Fruit fly (Drosophila melanogaster) whole organism, wandering third instar larva: ENCODE measurements around the gene nab.

Experiments used
- Abd-B ChIP-seq: fragments of >200 bp; optimal IDR thresholded peaks from 2 replicates; lab custom pipeline; 2017; ENCODE audit warnings: missing biosample characterization, missing genetic modification characterization
- CG32264 ChIP-seq: fragments of 200-800 bp; sonication (Bioruptor generic); optimal IDR thresholded peaks from 2 replicates; lab custom pipeline; 2016; ENCODE audit warnings: missing biosample characterization, missing genetic modification characterization
- CG9705 ChIP-seq: fragments of 200-800 bp; sonication (Bioruptor generic); optimal IDR thresholded peaks from 2 replicates; lab custom pipeline; 2018; ENCODE audit warnings: missing biosample characterization, mild to moderate bottlenecking, missing genetic modification characterization
- CrebA ChIP-seq: fragments of 200-800 bp; sonication (Bioruptor generic); optimal IDR thresholded peaks from 2 replicates; lab custom pipeline; 2016; ENCODE audit warnings: missing biosample characterization, mild to moderate bottlenecking, missing genetic modification characterization, borderline replicate concordance
- Dfd ChIP-seq: fragments of >200 bp; optimal IDR thresholded peaks from 2 replicates; lab custom pipeline; 2017; ENCODE audit warnings: missing biosample characterization, missing genetic modification characterization
- GATAd ChIP-seq: sonication (Bioruptor generic); optimal IDR thresholded peaks from 2 replicates; lab custom pipeline; 2016; ENCODE audit warnings: missing biosample characterization, missing genetic modification characterization
- HLH106 ChIP-seq: fragments of 200-800 bp; optimal IDR thresholded peaks from 3 replicates; lab custom pipeline; 2019; ENCODE audit warnings: missing biosample characterization, mild to moderate bottlenecking, missing genetic modification characterization, moderate library complexity
- Hnf4 ChIP-seq: fragments of 200-800 bp; sonication (Bioruptor generic); optimal IDR thresholded peaks from 2 replicates; lab custom pipeline; 2016; ENCODE audit warnings: missing biosample characterization, mild to moderate bottlenecking, missing genetic modification characterization
- Hr78 ChIP-seq: fragments of >200 bp; optimal IDR thresholded peaks from 2 replicates; lab custom pipeline; 2017; ENCODE audit warnings: missing biosample characterization, missing genetic modification characterization
- Hr83 ChIP-seq: fragments of 200-300 bp; sonication (Bioruptor generic); optimal IDR thresholded peaks from 2 replicates; lab custom pipeline; 2016; ENCODE audit warnings: missing biosample characterization, mild to moderate bottlenecking, missing genetic modification characterization, moderate library complexity; ENCODE audit not compliant: poor library complexity, severe bottlenecking
- Jra ChIP-seq: sonication (Bioruptor generic); optimal IDR thresholded peaks from 2 replicates; lab custom pipeline; 2016; ENCODE audit warnings: missing biosample characterization, missing genetic modification characterization
- Mio ChIP-seq: sonication (Bioruptor generic); optimal IDR thresholded peaks from 2 replicates; lab custom pipeline; 2016; ENCODE audit warnings: missing biosample characterization, missing genetic modification characterization
- Myc ChIP-seq: fragments of >200 bp; optimal IDR thresholded peaks from 2 replicates; lab custom pipeline; 2017
- N ChIP-seq: fragments of >200 bp; optimal IDR thresholded peaks from 2 replicates; lab custom pipeline; 2018; ENCODE audit warnings: missing biosample characterization, missing external identifiers, missing genetic modification characterization
- OdsH ChIP-seq: fragments of 200-800 bp; sonication (Bioruptor generic); optimal IDR thresholded peaks from 2 replicates; lab custom pipeline; 2016; ENCODE audit warnings: missing biosample characterization, mild to moderate bottlenecking, missing genetic modification characterization
- Rel ChIP-seq, 2 experiments: fragments of 200-800 bp; sonication (Bioruptor generic) in 1 of 2; optimal IDR thresholded peaks; 2 replicates in 1 of 2; 3 replicates in 1 of 2; lab custom pipeline; 2016 to 2019; ENCODE audit warnings: mild to moderate bottlenecking in 2 of 2, missing biosample characterization in 2 of 2, missing genetic modification characterization in 2 of 2, moderate library complexity in 1 of 2
- Sp1 ChIP-seq: fragments of 200-800 bp; sonication (Bioruptor generic); optimal IDR thresholded peaks from 3 replicates; lab custom pipeline; 2019; ENCODE audit warnings: missing biosample characterization, mild to moderate bottlenecking, missing genetic modification characterization, moderate library complexity
- Vsx2 ChIP-seq: fragments of 200-300, 225-300 bp; sonication (Bioruptor generic); optimal IDR thresholded peaks from 2 replicates; lab custom pipeline; 2018; ENCODE audit warnings: missing biosample characterization, missing genetic modification characterization; ENCODE audit not compliant: partially characterized antibody
- br ChIP-seq: fragments of 200-800 bp; sonication (Bioruptor generic); optimal IDR thresholded peaks from 2 replicates; lab custom pipeline; 2016; ENCODE audit warnings: missing biosample characterization, missing genetic modification characterization
- brk ChIP-seq: fragments of 200-800 bp; sonication (Bioruptor generic); optimal IDR thresholded peaks from 2 replicates; lab custom pipeline; 2016; ENCODE audit warnings: missing biosample characterization, mild to moderate bottlenecking, missing genetic modification characterization
- dl ChIP-seq, 2 experiments: fragments of 175-275, 200-275 bp in 1 of 2; fragments of 200-275 bp in 1 of 2; sonication (Bioruptor generic); optimal IDR thresholded peaks; lab custom pipeline; 2018; ENCODE audit warnings: mild to moderate bottlenecking in 2 of 2, missing biosample characterization in 2 of 2, missing genetic modification characterization in 2 of 2, moderate library complexity in 2 of 2; ENCODE audit not compliant: partially characterized antibody in 2 of 2, insufficient read depth in 1 of 2
- dmrt93B ChIP-seq: fragments of 200-800 bp; sonication (Bioruptor generic); optimal IDR thresholded peaks from 2 replicates; lab custom pipeline; 2018; ENCODE audit warnings: missing biosample characterization, mild to moderate bottlenecking, missing genetic modification characterization
- dsf ChIP-seq: sonication (Bioruptor generic); optimal IDR thresholded peaks from 2 replicates; lab custom pipeline; 2016; ENCODE audit warnings: missing biosample characterization, missing genetic modification characterization, borderline replicate concordance
- ey ChIP-seq: fragments of 200-800 bp; sonication (Bioruptor generic); optimal IDR thresholded peaks from 2 replicates; lab custom pipeline; 2016; ENCODE audit warnings: missing biosample characterization, missing genetic modification characterization
- foxo ChIP-seq, 2 experiments: fragments of 200-800 bp; sonication (Bioruptor generic); optimal IDR thresholded peaks; 2 replicates in 1 of 2; 3 replicates in 1 of 2; lab custom pipeline; 2016 to 2017; ENCODE audit warnings: missing biosample characterization in 2 of 2, missing genetic modification characterization in 2 of 2
- fru ChIP-seq: fragments of 200-800 bp; sonication (Bioruptor generic); optimal IDR thresholded peaks from 3 replicates; lab custom pipeline; 2016; ENCODE audit warnings: missing biosample characterization, mild to moderate bottlenecking, missing genetic modification characterization
- h ChIP-seq: fragments of 200-800 bp; sonication (Bioruptor generic); optimal IDR thresholded peaks from 3 replicates; lab custom pipeline; 2016; ENCODE audit warnings: missing biosample characterization, mild to moderate bottlenecking, missing genetic modification characterization
- jim ChIP-seq: fragments of 175-275, 200-325 bp; sonication (Bioruptor generic); optimal IDR thresholded peaks from 2 replicates; lab custom pipeline; 2016; ENCODE audit warnings: missing biosample characterization, mild to moderate bottlenecking, missing genetic modification characterization
- lola ChIP-seq: fragments of >200 bp; optimal IDR thresholded peaks from 2 replicates; lab custom pipeline; 2017; ENCODE audit warnings: missing biosample characterization, missing genetic modification characterization
- pan ChIP-seq: fragments of >200 bp; optimal IDR thresholded peaks from 2 replicates; lab custom pipeline; 2017
- psq ChIP-seq: fragments of 200-800 bp; sonication (Bioruptor generic); optimal IDR thresholded peaks from 3 replicates; lab custom pipeline; 2017; ENCODE audit warnings: missing biosample characterization, mild to moderate bottlenecking, missing genetic modification characterization, moderate library complexity
- rgr ChIP-seq: fragments of 200-800 bp; sonication (Bioruptor generic); optimal IDR thresholded peaks from 3 replicates; lab custom pipeline; 2016; ENCODE audit warnings: missing biosample characterization, mild to moderate bottlenecking, missing genetic modification characterization
- sage ChIP-seq: fragments of 200-800 bp; sonication (Bioruptor generic); optimal IDR thresholded peaks from 2 replicates; lab custom pipeline; 2016; ENCODE audit warnings: missing biosample characterization, mild to moderate bottlenecking, missing genetic modification characterization
- sv ChIP-seq: fragments of 200-800 bp; sonication (Bioruptor generic); optimal IDR thresholded peaks from 3 replicates; lab custom pipeline; 2016; ENCODE audit warnings: missing biosample characterization, missing genetic modification characterization
- tai ChIP-seq: sonication (Bioruptor generic); optimal IDR thresholded peaks from 2 replicates; lab custom pipeline; 2016; ENCODE audit warnings: missing biosample characterization, missing genetic modification characterization
- usp ChIP-seq: fragments of >200 bp; optimal IDR thresholded peaks from 2 replicates; lab custom pipeline; 2017; ENCODE audit warnings: missing biosample characterization, missing genetic modification characterization
- woc ChIP-seq: sonication (Bioruptor generic); optimal IDR thresholded peaks from 2 replicates; lab custom pipeline; 2016; ENCODE audit warnings: missing biosample characterization, mild to moderate bottlenecking, missing genetic modification characterization

The nab gene

dm6 chr3L:4185259-4185658, 24.5 kb upstream of the nab start:
- TF ChIP-seq usp (GFP tag; lab: Kevin White, UChicago) = no peak
- TF ChIP-seq CG9705 (GFP tag; lab: Kevin White, UChicago) = no peak
- TF ChIP-seq foxo (GFP tag; optimal IDR thresholded peaks at IDR 0.05; lab: Kevin White, UChicago) = no peak
- no peak for TF ChIP-seq Jra
- no peak for TF ChIP-seq rgr
- TF ChIP-seq psq (GFP tag; lab: Kevin White, UChicago) = no peak

- TF ChIP-seq h (GFP tag; lab: Kevin White, UChicago) (no peak), jim (GFP tag; lab: Kevin White, UChicago) (no peak)
These were observed 23.8 kb upstream of the nab start, which contains the start of gene Teh3 for dm6 chr3L:4184563-4184962. TSS of gene Teh3 (minus strand) at chr3L:4184663.

- TF ChIP-seq Hr78 (no peak), Abd-B (no peak), woc (GFP tag; lab: Kevin White, UChicago) (no peak), Rel (GFP tag; optimal IDR thresholded peaks at IDR 0.05; lab: Kevin White, UChicago) (no peak), Rel (tag; optimal IDR thresholded peaks at IDR 0.05; lab: Kevin White, UChicago) (no peak), tai (GFP tag; lab: Kevin White, UChicago) (no peak), psq (GFP tag; lab: Kevin White, UChicago) (no peak), sv (GFP tag; lab: Kevin White, UChicago) (no peak), Jra (no peak)
These were observed 17.3 kb upstream of the nab start, which contains the start of gene Teh4 for dm6 chr3L:4177981-4178562. TSS of gene Teh4 (minus strand) at chr3L:4178270.

- TF ChIP-seq Rel (GFP tag; optimal IDR thresholded peaks at IDR 0.05; lab: Kevin White, UChicago) = no peak
- TF ChIP-seq Rel (tag; optimal IDR thresholded peaks at IDR 0.05; lab: Kevin White, UChicago) = no peak
- no peak for TF ChIP-seq foxo (GFP tag; optimal IDR thresholded peaks at IDR 0.05; lab: Kevin White, UChicago)
- no peak for TF ChIP-seq h (GFP tag; lab: Kevin White, UChicago)
- no peak for TF ChIP-seq N (GFP tag; lab: Kevin White, UChicago)
- TF ChIP-seq GATAd (GFP tag; lab: Kevin White, UChicago) = no peak
- TF ChIP-seq sage (GFP tag; lab: Kevin White, UChicago) = no peak
- TF ChIP-seq, all 38 proteins: peak for 0
These were observed 12.9 kb upstream of the nab start, which contains the start of gene CG18675 for dm6 chr3L:4173584-4173983. TSS of gene CG18675 (plus strand) at chr3L:4173884.

dm6 chr3L:4169957-4170651, 9.4 kb upstream of the nab start, which contains the start of gene Ero1L:
TSS of gene Ero1L (plus strand) at chr3L:4170404.
- TF ChIP-seq N (GFP tag; lab: Kevin White, UChicago) = no peak
- TF ChIP-seq pan (lab: Kevin White, UChicago) = no peak
- no peak for TF ChIP-seq ey (GFP tag; lab: Kevin White, UChicago)
- TF ChIP-seq Dfd (GFP tag; lab: Kevin White, UChicago) = no peak
- TF ChIP-seq br (GFP tag; lab: Kevin White, UChicago) = no peak
- no peak for TF ChIP-seq dmrt93B (GFP tag; lab: Kevin White, UChicago)
- TF ChIP-seq foxo (GFP tag; optimal IDR thresholded peaks at IDR 0.05; lab: Kevin White, UChicago) = no peak
- no peak for TF ChIP-seq Hr78
- TF ChIP-seq jim (GFP tag; lab: Kevin White, UChicago) = no peak
- peak; percentile 14 for TF ChIP-seq psq (GFP tag; lab: Kevin White, UChicago)
- no peak for TF ChIP-seq Jra
- TF ChIP-seq Vsx2 (GFP tag; lab: Kevin White, UChicago) = no peak
- peak; percentile 51 for TF ChIP-seq CrebA (GFP tag; lab: Kevin White, UChicago)
- TF ChIP-seq dsf = no peak
- TF ChIP-seq h (GFP tag; lab: Kevin White, UChicago) = peak; percentile 3
- TF ChIP-seq HLH106 (tag; lab: Kevin White, UChicago) = peak; percentile 51
- no peak for TF ChIP-seq lola
- TF ChIP-seq sv (GFP tag; lab: Kevin White, UChicago) = no peak
- no peak for TF ChIP-seq CG32264
- TF ChIP-seq fru = no peak
- no peak for TF ChIP-seq Rel (GFP tag; optimal IDR thresholded peaks at IDR 0.05; lab: Kevin White, UChicago)
- TF ChIP-seq Rel (tag; optimal IDR thresholded peaks at IDR 0.05; lab: Kevin White, UChicago) = peak; percentile 67
- no peak for TF ChIP-seq Hr83
- TF ChIP-seq Myc (lab: Kevin White, UChicago) = no peak
- peak; percentile 24 for TF ChIP-seq Hnf4
- TF ChIP-seq rgr = no peak
- no peak for TF ChIP-seq dl (GFP tag; optimal IDR thresholded peaks at IDR 0.05; lab: Kevin White, UChicago; ENCODE audit: insufficient read depth in 1 of 2, partially characterized antibody in 2 of 2)
- no peak for TF ChIP-seq CG9705 (GFP tag; lab: Kevin White, UChicago)
- TF ChIP-seq usp (GFP tag; lab: Kevin White, UChicago) = no peak
- no peak for TF ChIP-seq Sp1 (GFP tag; lab: Kevin White, UChicago)
- no peak for TF ChIP-seq OdsH
- TF ChIP-seq brk (GFP tag; lab: Kevin White, UChicago) = no peak
- no peak for TF ChIP-seq Abd-B
- TF ChIP-seq tai (GFP tag; lab: Kevin White, UChicago) = no peak
- no peak for TF ChIP-seq GATAd (GFP tag; lab: Kevin White, UChicago)
- TF ChIP-seq Mio (GFP tag; lab: Kevin White, UChicago) = no peak
- no peak for TF ChIP-seq sage (GFP tag; lab: Kevin White, UChicago)
